Worm (Caenorhabditis elegans) whole organism, L3 larva: ENCODE data around the gene srz-72.

ENCODE experiments used
- egl-27 ChIP-seq: sonication (generic microtip); optimal IDR thresholded peaks from 4 replicates; lab custom pipeline; 2017; ENCODE audit warnings: missing biosample characterization, missing genetic modification reagents, missing genetic modification characterization
- elt-1 ChIP-seq: fragments of 150-350 bp; optimal IDR thresholded peaks from 2 replicates; lab custom pipeline; 2014; ENCODE audit warnings: missing biosample characterization, missing genetic modification characterization
- lin-39 ChIP-seq: fragments of 150-350 bp; optimal IDR thresholded peaks from 2 replicates; lab custom pipeline; 2018; ENCODE audit warnings: missing biosample characterization, missing genetic modification reagents, missing genetic modification characterization
- mdl-1 ChIP-seq: fragments of 150-350 bp; optimal IDR thresholded peaks from 2 replicates; lab custom pipeline; 2014; ENCODE audit warnings: missing biosample characterization, missing genetic modification characterization
- nhr-12 ChIP-seq: fragments of 150-350 bp; optimal IDR thresholded peaks from 2 replicates; lab custom pipeline; 2014; ENCODE audit warnings: missing biosample characterization, missing genetic modification characterization
- nhr-237 ChIP-seq: fragments of 150-350 bp; optimal IDR thresholded peaks from 2 replicates; lab custom pipeline; 2014; ENCODE audit warnings: missing biosample characterization, missing genetic modification characterization
- ztf-11 ChIP-seq: fragments of 150-350 bp; optimal IDR thresholded peaks from 2 replicates; lab custom pipeline; 2014; ENCODE audit warnings: missing biosample characterization, missing genetic modification characterization

ce11 chrIV:16320410-16320809 lies 21.5 kb downstream of the srz-72 start, which contains the start of gene K03D3.5:
- no peak for TF ChIP-seq nhr-237
- no peak for TF ChIP-seq mdl-1 (tag; lab: Kevin White, UChicago)
- no peak for TF ChIP-seq egl-27 (tag; lab: Kevin White, UChicago)
- TF ChIP-seq ztf-11 (tag; lab: Kevin White, UChicago), result no peak
- TF ChIP-seq elt-1 (tag; lab: Kevin White, UChicago), result no peak
- no peak for TF ChIP-seq lin-39 (tag; lab: Kevin White, UChicago)
- TF ChIP-seq nhr-12 (tag; lab: Kevin White, UChicago), result no peak
